Fruit fly (Drosophila melanogaster): ENCODE data around the gene mRpL22.

mRpL22 gene

DNA sequence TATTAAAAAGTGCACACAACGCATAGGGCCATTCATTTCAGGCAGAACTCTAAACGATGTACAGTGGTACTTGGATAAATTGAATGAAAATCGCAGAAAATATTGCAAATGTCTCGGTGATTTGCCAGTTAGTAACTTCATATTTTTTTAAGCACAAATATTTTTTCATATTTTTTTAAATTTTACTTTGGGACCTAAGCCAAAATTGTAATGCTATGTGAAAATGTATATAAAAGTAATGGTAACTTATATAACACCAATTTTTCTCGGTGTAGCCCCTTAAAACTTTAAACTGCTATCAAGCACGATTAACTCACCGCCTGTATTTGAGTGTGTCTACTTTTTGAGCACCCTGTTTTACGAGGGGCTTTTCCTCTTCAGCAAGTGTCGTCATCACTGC lies 37.5 kb downstream of the mRpL22 start (continued):
- TF ChIP-seq fd96Cb (tag; optimal IDR thresholded peaks at IDR 0.05) (peak; percentile 12), Hmr (GFP tag; optimal IDR thresholded peaks at IDR 0.05) (no peak), HLH3B (GFP tag; IDR thresholded peaks at IDR 0.05) (0 out of 2 replicates have a peak, but pooled peaks have one; percentile 16), lbe (GFP tag; optimal IDR thresholded peaks at IDR 0.05) (no peak)

DNA sequence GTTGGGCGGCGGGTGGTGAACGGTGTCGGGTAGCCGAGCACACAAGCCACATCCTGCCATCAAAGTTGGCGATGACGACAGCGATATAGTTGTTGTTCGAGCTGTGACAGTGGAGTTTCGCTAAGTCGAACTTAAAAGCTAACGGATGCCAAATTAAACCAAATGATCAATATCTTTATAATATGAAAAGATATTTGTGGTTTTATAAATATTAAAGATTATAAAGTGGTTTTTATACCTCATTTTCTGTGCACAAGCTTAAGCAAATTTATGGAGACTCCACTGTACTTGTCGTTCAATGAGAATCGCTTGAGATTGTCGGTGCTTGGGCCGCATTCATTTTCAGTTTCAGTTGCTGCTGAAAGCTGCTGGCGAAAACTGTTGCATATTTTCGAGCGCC lies 38.3 kb downstream of the mRpL22 start:
- TF ChIP-seq Spps (tag; optimal IDR thresholded peaks at IDR 0.05) (no peak), CG17568 (GFP tag; optimal IDR thresholded peaks at IDR 0.05) (peak; percentile 9), insv (GFP tag; optimal IDR thresholded peaks at IDR 0.05) (no peak), CG31224 (GFP tag; IDR thresholded peaks at IDR 0.05) (no peak), CG4360 (GFP tag; IDR thresholded peaks at IDR 0.05) (no peak), CG17612 (GFP tag; IDR thresholded peaks at IDR 0.05) (no peak), Dfd (GFP tag; optimal IDR thresholded peaks at IDR 0.05) (no peak), al (GFP tag; IDR thresholded peaks at IDR 0.05) (no peak), wor (GFP tag; IDR thresholded peaks at IDR 0.05) (peak; percentile 24; the same call in 1 of the 2 replicates), CG7928 (GFP tag; optimal IDR thresholded peaks at IDR 0.05) (no peak), dan (GFP tag; IDR thresholded peaks at IDR 0.05) (no peak), CG18764 (GFP tag; optimal IDR thresholded peaks at IDR 0.05) (no peak), Dp (GFP tag; optimal IDR thresholded peaks at IDR 0.05) (no peak), CG33213 (GFP tag; optimal IDR thresholded peaks at IDR 0.05) (no peak), CG12744 (GFP tag; optimal IDR thresholded peaks at IDR 0.05) (no peak), CG6791 (GFP tag; IDR thresholded peaks at IDR 0.05; ENCODE audit: partially characterized antibody) (no peak), pb (GFP tag; optimal IDR thresholded peaks at IDR 0.05) (no peak), BtbVII (GFP tag; optimal IDR thresholded peaks at IDR 0.05) (no peak), gt (GFP tag; IDR thresholded peaks at IDR 0.05) (no peak), CG14965 (GFP tag; optimal IDR thresholded peaks at IDR 0.05; ENCODE audit: borderline replicate concordance) (no peak), CG8478 (optimal IDR thresholded peaks at IDR 0.05) (no peak), ab (GFP tag; optimal IDR thresholded peaks at IDR 0.05) (no peak), prd (optimal IDR thresholded peaks at IDR 0.05) (no peak), prd (GFP tag; IDR thresholded peaks at IDR 0.05) (peak; percentile 65), mam (GFP tag; optimal IDR thresholded peaks at IDR 0.05) (peak; percentile 14), jing (GFP tag; optimal IDR thresholded peaks at IDR 0.05) (no peak), CG4617 (GFP tag; optimal IDR thresholded peaks at IDR 0.05; ENCODE audit: borderline replicate concordance) (no peak), vnd (GFP tag; IDR thresholded peaks at IDR 0.05; ENCODE audit: partially characterized antibody) (no peak), kay (GFP tag; optimal IDR thresholded peaks at IDR 0.05) (peak; percentile 4), CG32532 (GFP tag; IDR thresholded peaks at IDR 0.05) (peak; percentile 44; the same call in 1 of the 2 replicates), CG9932 (GFP tag; IDR thresholded peaks at IDR 0.05) (peak; percentile 30; the same call in 1 of the 2 replicates), scrt (GFP tag; optimal IDR thresholded peaks at IDR 0.05) (peak; percentile 1), CG11247 (GFP tag; IDR thresholded peaks at IDR 0.05) (no peak), CHES-1-like (GFP tag; optimal IDR thresholded peaks at IDR 0.05) (no peak), kni (GFP tag; optimal IDR thresholded peaks at IDR 0.05) (no peak), bigmax (GFP tag; optimal IDR thresholded peaks at IDR 0.05) (no peak), peb (GFP tag; IDR thresholded peaks at IDR 0.05) (peak; percentile 37; the same call in 1 of the 2 replicates), CG10431 (GFP tag; optimal IDR thresholded peaks at IDR 0.05) (no peak), ssp (GFP tag; IDR thresholded peaks at IDR 0.05) (no peak), CG2199 (GFP tag; IDR thresholded peaks at IDR 0.05) (no peak), phol (tag; optimal IDR thresholded peaks at IDR 0.05) (peak; percentile 56), CG34422 (GFP tag; IDR thresholded peaks at IDR 0.05) (peak; percentile 38; the same call in 1 of the 3 replicates), Adf1 (GFP tag; IDR thresholded peaks at IDR 0.05) (no peak), nom (GFP tag; optimal IDR thresholded peaks at IDR 0.05) (peak; percentile 34), twi (tag; optimal IDR thresholded peaks at IDR 0.05) (no peak), CG42726 (GFP tag; IDR thresholded peaks at IDR 0.05; ENCODE audit: partially characterized antibody) (no peak), CG17802 (tag; optimal IDR thresholded peaks at IDR 0.05) (no peak)

Data from whole organism, embryonic.